Worm (Caenorhabditis elegans) whole organism, mixed stage, embryonic: ENCODE measurements around the gene srxa-11.

ENCODE experiments used
- blmp-1 ChIP-seq: fragments of 150-350 bp; optimal IDR thresholded peaks from 2 replicates; lab custom pipeline; 2014; ENCODE audit warnings: missing biosample characterization, missing genetic modification characterization
- lin-13 ChIP-seq: fragments of 150-350 bp; optimal IDR thresholded peaks from 2 replicates; lab custom pipeline; 2014; ENCODE audit warnings: missing biosample characterization, missing genetic modification characterization
- nhr-76 ChIP-seq: sonication (generic microtip); optimal IDR thresholded peaks from 2 replicates; lab custom pipeline; 2017; ENCODE audit warnings: missing biosample characterization, missing genetic modification characterization
- snpc-4 ChIP-seq: fragments of 150-350 bp; optimal IDR thresholded peaks from 2 replicates; lab custom pipeline; 2014; ENCODE audit warnings: missing biosample characterization, missing genetic modification characterization
- unc-62 ChIP-seq: fragments of 150-350 bp; optimal IDR thresholded peaks from 2 replicates; lab custom pipeline; 2014; ENCODE audit warnings: missing biosample characterization, missing genetic modification reagents, missing genetic modification characterization

- TF ChIP-seq unc-62 (GFP tag; lab: Kevin White, UChicago) (no peak), blmp-1 (tag; lab: Kevin White, UChicago) (no peak), snpc-4 (tag; lab: Kevin White, UChicago) (no peak), lin-13 (tag; lab: Kevin White, UChicago) (no peak), nhr-76 (tag; lab: Kevin White, UChicago) (no peak)
These were observed 5.6 kb downstream of the srxa-11 start, which contains the start of gene srxa-13 for ce11 chrV:13929503-13929902.
